Worm (Caenorhabditis elegans): ENCODE measurements around the gene psmd-9.

The psmd-9 gene

ce11 chrII:6888211-6888610 lies 13.7 kb upstream of the psmd-9 start (continued):
- peak; percentile 20 for TF ChIP-seq rbr-2 (tag; optimal IDR thresholded peaks at IDR 0.05)
- 0 out of 2 replicates have a peak, but pooled peaks have one; percentile 45 for TF ChIP-seq Y48G9A.11 (GFP tag; IDR thresholded peaks at IDR 0.05)
- no peak for TF ChIP-seq daf-8 (GFP tag; IDR thresholded peaks at IDR 0.05)
- 0 out of 2 replicates have a peak, but pooled peaks have one; percentile 35 for TF ChIP-seq lin-29 (GFP tag; IDR thresholded peaks at IDR 0.05)
- peak; percentile 9 for TF ChIP-seq attf-4 (tag; optimal IDR thresholded peaks at IDR 0.05)
- peak; percentile 38; the same call in 1 of the 2 replicates for TF ChIP-seq lin-1 (GFP tag; IDR thresholded peaks at IDR 0.05)
- TF ChIP-seq ztf-7 (tag; optimal IDR thresholded peaks at IDR 0.05) = no peak
- TF ChIP-seq nhr-102 (tag; optimal IDR thresholded peaks at IDR 0.05) = peak; percentile 67
- peak; percentile 7 for TF ChIP-seq spr-1 (tag; optimal IDR thresholded peaks at IDR 0.05)
- no peak for TF ChIP-seq mxl-3 (GFP tag; optimal IDR thresholded peaks at IDR 0.05)
- TF ChIP-seq hmg-1.1 (GFP tag; IDR thresholded peaks at IDR 0.05) = 0 out of 2 replicates have a peak, but pooled peaks have one; percentile 32
- no peak for TF ChIP-seq ctbp-1 (GFP tag; IDR thresholded peaks at IDR 0.05)
- TF ChIP-seq jun-1 (tag; optimal IDR thresholded peaks at IDR 0.05) = no peak

DNA sequence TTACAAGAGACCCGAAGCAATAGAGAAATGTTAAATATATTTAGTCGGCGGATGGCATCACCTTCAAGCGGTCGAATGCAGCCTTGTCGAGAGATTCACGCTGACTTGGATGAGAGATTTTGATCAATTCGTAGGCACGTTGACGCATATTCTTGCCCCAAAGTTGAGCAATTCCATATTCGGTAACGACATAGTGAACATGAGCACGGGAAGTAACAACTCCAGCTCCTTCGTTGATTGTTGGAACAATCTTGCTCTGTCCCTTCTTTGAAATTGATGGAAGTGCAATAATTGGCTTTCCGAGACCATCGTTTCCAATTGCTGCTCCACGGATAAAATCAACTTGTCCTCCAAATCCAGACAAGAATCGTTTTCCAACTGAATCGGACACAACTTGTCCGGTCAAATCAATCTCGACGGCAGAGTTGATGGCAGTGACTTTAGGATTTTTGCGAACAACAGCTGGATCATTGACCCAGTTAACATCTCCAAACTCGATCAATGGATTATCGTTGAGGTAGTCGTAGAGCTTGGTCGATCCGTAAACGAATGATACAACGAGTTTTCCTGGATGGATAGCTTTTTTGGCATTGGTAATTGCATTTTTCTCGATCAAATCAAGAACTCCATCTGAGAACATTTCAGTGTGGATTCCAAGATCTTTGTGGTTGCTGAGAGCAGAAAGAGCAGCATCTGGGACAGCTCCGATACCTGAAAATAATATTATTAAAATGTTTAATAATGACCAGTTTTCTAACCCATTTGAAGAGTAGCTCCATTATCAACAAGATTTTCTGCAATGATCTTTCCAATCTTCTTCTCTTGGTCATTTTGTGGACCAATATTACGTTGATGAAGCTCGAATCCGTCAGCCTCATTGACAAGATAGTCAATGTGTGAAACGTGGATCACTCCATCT lies 13.0 kb upstream of the psmd-9 start:
- no peak for TF ChIP-seq duxl-1 (tag; optimal IDR thresholded peaks at IDR 0.05; ENCODE audit: poor library complexity)
- no peak for TF ChIP-seq nhr-76 (tag; optimal IDR thresholded peaks at IDR 0.05)
- no peak for TF ChIP-seq lin-39 (tag; optimal IDR thresholded peaks at IDR 0.05)
- TF ChIP-seq lin-29 (GFP tag; IDR thresholded peaks at IDR 0.05) = no peak
- TF ChIP-seq tra-1 (GFP tag; IDR thresholded peaks at IDR 0.05) = no peak
- TF ChIP-seq zip-11 (GFP tag; IDR thresholded peaks at IDR 0.05) = no peak
- TF ChIP-seq lim-7 (GFP tag; IDR thresholded peaks at IDR 0.05) = no peak
- no peak for TF ChIP-seq aly-2 (tag; optimal IDR thresholded peaks at IDR 0.05)
- TF ChIP-seq ceh-82 (tag; optimal IDR thresholded peaks at IDR 0.05) = no peak
- TF ChIP-seq Y75B8A.6 (GFP tag; IDR thresholded peaks at IDR 0.05) = peak; percentile 68; the same call in 1 of the 2 replicates
- TF ChIP-seq skn-1 (tag; optimal IDR thresholded peaks at IDR 0.05) = no peak
- 0 out of 2 replicates have a peak, but pooled peaks have one; percentile 6 for TF ChIP-seq lin-38 (GFP tag; IDR thresholded peaks at IDR 0.05)
- no peak for TF ChIP-seq fos-1 (tag; optimal IDR thresholded peaks at IDR 0.05)
- TF ChIP-seq saeg-2 (GFP tag; IDR thresholded peaks at IDR 0.05) = 0 out of 2 replicates have a peak, but pooled peaks have one; percentile 44
- TF ChIP-seq daf-16 (GFP tag; optimal IDR thresholded peaks at IDR 0.05) = no peak
- peak; percentile 21 for TF ChIP-seq daf-16 (tag; optimal IDR thresholded peaks at IDR 0.05)
- TF ChIP-seq T26A8.4 (GFP tag; IDR thresholded peaks at IDR 0.05) = no peak
- no peak for TF ChIP-seq ceh-20 (GFP tag; IDR thresholded peaks at IDR 0.05)
- no peak for TF ChIP-seq Y5F2A.4 (GFP tag; optimal IDR thresholded peaks at IDR 0.05)
- TF ChIP-seq php-3 (GFP tag; IDR thresholded peaks at IDR 0.05) = no peak
- TF ChIP-seq spr-3 (GFP tag; optimal IDR thresholded peaks at IDR 0.05) = no peak
- no peak for TF ChIP-seq sdz-12 (GFP tag; optimal IDR thresholded peaks at IDR 0.05)
- no peak for TF ChIP-seq snpc-4 (tag; optimal IDR thresholded peaks at IDR 0.05)
- TF ChIP-seq ama-1 (optimal IDR thresholded peaks at IDR 0.05) = peak; percentile 76
- TF ChIP-seq daf-12 (tag; optimal IDR thresholded peaks at IDR 0.05) = no peak
- TF ChIP-seq nhr-11 (tag; optimal IDR thresholded peaks at IDR 0.05) = no peak
- TF ChIP-seq mes-2 (tag; optimal IDR thresholded peaks at IDR 0.05; ENCODE audit: poor library complexity, severe bottlenecking) = peak; percentile 46
- no peak for TF ChIP-seq dmd-6 (GFP tag; IDR thresholded peaks at IDR 0.05)
- TF ChIP-seq vab-7 (GFP tag; IDR thresholded peaks at IDR 0.05) = no peak
- no peak for TF ChIP-seq gei-8 (GFP tag; optimal IDR thresholded peaks at IDR 0.05)
- TF ChIP-seq hmg-1.1 (GFP tag; IDR thresholded peaks at IDR 0.05) = 0 out of 2 replicates have a peak, but pooled peaks have one; percentile 12
- no peak for TF ChIP-seq ZK546.5 (tag; optimal IDR thresholded peaks at IDR 0.05)
- TF ChIP-seq zfp-2 (tag; optimal IDR thresholded peaks at IDR 0.05) = no peak
- TF ChIP-seq egl-27 (tag; optimal IDR thresholded peaks at IDR 0.05) = no peak
- no peak for TF ChIP-seq lir-3 (tag; optimal IDR thresholded peaks at IDR 0.05)
- TF ChIP-seq ceh-32 (tag; optimal IDR thresholded peaks at IDR 0.05; ENCODE audit: poor library complexity) = no peak
- no peak for TF ChIP-seq hif-1 (tag; optimal IDR thresholded peaks at IDR 0.05)
- no peak for TF ChIP-seq aha-1 (tag)

Data from whole organism, L4 larva.